Fruit fly (Drosophila melanogaster) whole organism, pupa: ENCODE data around the gene CG3734.

Experiments
- CG10348 ChIP-seq: fragments of 200-800 bp; sonication (Bioruptor generic); IDR thresholded peaks from 2 replicates; pipeline ENCODE4 v1.3.6; 2022; ENCODE audit warnings: missing biosample characterization, missing genetic modification characterization
- CG12605 ChIP-seq: fragments of 200-800 bp; sonication (Bioruptor generic); IDR thresholded peaks from 2 replicates; pipeline ENCODE4 v1.3.6; 2022; ENCODE audit warnings: missing biosample characterization, missing genetic modification characterization
- CG13204 ChIP-seq: fragments of 200-800 bp; sonication (Bioruptor generic); optimal IDR thresholded peaks from 2 replicates; lab custom pipeline; 2018; ENCODE audit warnings: missing biosample characterization, mild to moderate bottlenecking, missing genetic modification characterization, moderate library complexity
- CG14655 ChIP-seq: fragments of 200-800 bp; sonication (Bioruptor generic); optimal IDR thresholded peaks from 3 replicates; lab custom pipeline; 2017; ENCODE audit warnings: mild to moderate bottlenecking, missing biosample characterization, missing genetic modification reagents, missing genetic modification characterization
- CG15710 ChIP-seq: fragments of 200-800 bp; sonication (Bioruptor generic); optimal IDR thresholded peaks from 2 replicates; lab custom pipeline; 2018; ENCODE audit warnings: missing biosample characterization, mild to moderate bottlenecking, missing genetic modification characterization, moderate library complexity
- CG17806 ChIP-seq: fragments of 200-800 bp; sonication (Bioruptor generic); optimal IDR thresholded peaks from 2 replicates; lab custom pipeline; 2018; ENCODE audit warnings: missing biosample characterization, mild to moderate bottlenecking, missing genetic modification characterization, moderate library complexity
- CG32121 ChIP-seq: fragments of 200-800 bp; sonication (Bioruptor generic); IDR thresholded peaks from 2 replicates; pipeline ENCODE4 v1.3.6; 2022; ENCODE audit warnings: missing biosample characterization, missing genetic modification characterization
- CG34367 ChIP-seq: fragments of 200-800 bp; sonication (Bioruptor generic); optimal IDR thresholded peaks from 2 replicates; lab custom pipeline; 2018; ENCODE audit warnings: missing biosample characterization, mild to moderate bottlenecking, missing genetic modification characterization
- CG4496 ChIP-seq: fragments of 200-800 bp; sonication (Bioruptor generic); IDR thresholded peaks from 3 replicates; pipeline ENCODE4 v1.3.6; 2022; ENCODE audit warnings: missing biosample characterization, missing genetic modification characterization
- CG8159 ChIP-seq: fragments of 200-800 bp; sonication (Bioruptor generic); optimal IDR thresholded peaks from 3 replicates; lab custom pipeline; 2018; ENCODE audit warnings: missing biosample characterization, mild to moderate bottlenecking, missing genetic modification characterization, moderate library complexity
- CG8301 ChIP-seq: fragments of 200-800 bp; sonication (Bioruptor generic); optimal IDR thresholded peaks from 2 replicates; lab custom pipeline; 2018; ENCODE audit warnings: missing biosample characterization, mild to moderate bottlenecking, missing genetic modification characterization
- CG9948 ChIP-seq: fragments of 200-800 bp; sonication (Bioruptor generic); optimal IDR thresholded peaks from 2 replicates; lab custom pipeline; 2018; ENCODE audit warnings: missing biosample characterization, mild to moderate bottlenecking, missing genetic modification characterization, moderate library complexity
- D1 ChIP-seq: fragments of 200-800 bp; sonication (Bioruptor generic); optimal IDR thresholded peaks from 2 replicates; lab custom pipeline; 2018; ENCODE audit warnings: missing biosample characterization, mild to moderate bottlenecking, missing genetic modification characterization, moderate library complexity
- EcR ChIP-seq: fragments of 200-800 bp; sonication (Bioruptor generic); optimal IDR thresholded peaks from 3 replicates; lab custom pipeline; 2019; ENCODE audit warnings: missing biosample characterization, missing genetic modification characterization, mild to moderate bottlenecking, moderate library complexity, missing genetic modification reagents
- Ets98B ChIP-seq: fragments of 200-800 bp; sonication (Bioruptor generic); IDR thresholded peaks from 2 replicates; pipeline ENCODE4 v1.3.6; 2022; ENCODE audit warnings: missing biosample characterization, missing genetic modification characterization
- Pif1A ChIP-seq: fragments of 200-800 bp; sonication (Bioruptor generic); optimal IDR thresholded peaks from 3 replicates; lab custom pipeline; 2016; ENCODE audit warnings: missing biosample characterization, missing genetic modification characterization
- Pif1B ChIP-seq: fragments of 200-800 bp; sonication (Bioruptor generic); optimal IDR thresholded peaks from 3 replicates; lab custom pipeline; 2016; ENCODE audit warnings: missing biosample characterization, missing genetic modification characterization
- Snoo ChIP-seq: fragments of 200-800 bp; sonication (Bioruptor generic); optimal IDR thresholded peaks from 3 replicates; lab custom pipeline; 2017; ENCODE audit warnings: missing biosample characterization, mild to moderate bottlenecking, missing genetic modification characterization, inconsistent platforms
- fd96Ca ChIP-seq: fragments of 200-800 bp; sonication (Bioruptor generic); IDR thresholded peaks from 3 replicates; pipeline ENCODE4 v1.3.6; 2022; ENCODE audit warnings: missing biosample characterization, missing genetic modification characterization
- gl ChIP-seq: fragments of 200-800 bp; sonication (Bioruptor generic); optimal IDR thresholded peaks from 2 replicates; lab custom pipeline; 2018; ENCODE audit warnings: missing biosample characterization, mild to moderate bottlenecking, missing genetic modification characterization
- rn ChIP-seq: fragments of 200-800 bp; sonication (Bioruptor generic); IDR thresholded peaks from 2 replicates; pipeline ENCODE4 v1.3.6; 2022; ENCODE audit warnings: missing biosample characterization, missing genetic modification characterization

CG3734 gene

dm6 chr3R:19369060-19369459 lies 18.6 kb upstream of the CG3734 start:
- TF ChIP-seq CG14655 (GFP tag; lab: Kevin White, UChicago) (no peak), CG4496 (no peak), Snoo (tag; lab: Kevin White, UChicago) (no peak), D1 (tag; lab: Kevin White, UChicago) (no peak), CG8301 (no peak), fd96Ca (GFP tag; lab: Robert Waterston, UW) (no peak), CG13204 (GFP tag; lab: Kevin White, UChicago) (no peak), Pif1B (no peak), rn (GFP tag; lab: Robert Waterston, UW) (no peak), CG9948 (tag; lab: Kevin White, UChicago) (no peak), CG8159 (tag; lab: Kevin White, UChicago) (no peak), gl (tag; lab: Kevin White, UChicago) (no peak), CG17806 (tag; lab: Kevin White, UChicago) (no peak), Pif1A (GFP tag; lab: Kevin White, UChicago) (no peak), CG34367 (tag; lab: Kevin White, UChicago) (no peak), CG10348 (no peak), CG32121 (GFP tag; lab: Robert Waterston, UW) (no peak)

dm6 chr3R:19370693-19371092 lies 17.0 kb upstream of the CG3734 start:
- TF ChIP-seq D1 (tag; lab: Kevin White, UChicago) (no peak), EcR (GFP tag; lab: Kevin White, UChicago) (no peak), Ets98B (GFP tag; lab: Robert Waterston, UW) (no peak), CG13204 (GFP tag; lab: Kevin White, UChicago) (no peak), Snoo (tag; lab: Kevin White, UChicago) (no peak), CG32121 (GFP tag; lab: Robert Waterston, UW) (no peak), gl (tag; lab: Kevin White, UChicago) (no peak), CG14655 (GFP tag; lab: Kevin White, UChicago) (no peak), CG15710 (tag; lab: Kevin White, UChicago) (no peak)
- TF ChIP-seq, all 21 proteins: peak for 0

- no peak for TF ChIP-seq gl (tag; lab: Kevin White, UChicago)
- TF ChIP-seq rn (GFP tag; lab: Robert Waterston, UW): no peak
Observed at dm6 chr3R:19374689-19375088, 13.0 kb upstream of the CG3734 start, which contains the start of gene CG3581. CG3581 (minus strand) TSS chr3R:19374789.

- TF ChIP-seq CG8159 (tag; lab: Kevin White, UChicago): no peak
- no peak for TF ChIP-seq CG9948 (tag; lab: Kevin White, UChicago)
- TF ChIP-seq EcR (GFP tag; lab: Kevin White, UChicago): no peak
- TF ChIP-seq gl (tag; lab: Kevin White, UChicago): no peak
- TF ChIP-seq CG12605 (GFP tag; lab: Robert Waterston, UW): no peak
- TF ChIP-seq CG8301: no peak
- no peak for TF ChIP-seq CG34367 (tag; lab: Kevin White, UChicago)
- TF ChIP-seq CG13204 (GFP tag; lab: Kevin White, UChicago): no peak
- no peak for TF ChIP-seq D1 (tag; lab: Kevin White, UChicago)
- TF ChIP-seq CG10348: no peak
- TF ChIP-seq CG14655 (GFP tag; lab: Kevin White, UChicago): no peak
- TF ChIP-seq fd96Ca (GFP tag; lab: Robert Waterston, UW): no peak
- TF ChIP-seq, all 21 proteins: peak for 0
Observed at dm6 chr3R:19375923-19376322, 11.7 kb upstream of the CG3734 start, which contains the start of gene CG31404. CG31404 (minus strand) TSS chr3R:19376023.

- TF ChIP-seq fd96Ca (GFP tag; lab: Robert Waterston, UW) (no peak), CG14655 (GFP tag; lab: Kevin White, UChicago) (no peak), Snoo (tag; lab: Kevin White, UChicago) (no peak), Pif1A (GFP tag; lab: Kevin White, UChicago) (no peak), CG13204 (GFP tag; lab: Kevin White, UChicago) (no peak), CG10348 (no peak), CG17806 (tag; lab: Kevin White, UChicago) (no peak), D1 (tag; lab: Kevin White, UChicago) (no peak), CG32121 (GFP tag; lab: Robert Waterston, UW) (no peak), CG4496 (no peak), EcR (GFP tag; lab: Kevin White, UChicago) (no peak), CG8301 (no peak), CG9948 (tag; lab: Kevin White, UChicago) (no peak), CG12605 (GFP tag; lab: Robert Waterston, UW) (no peak), Ets98B (GFP tag; lab: Robert Waterston, UW) (no peak)
Observed at dm6 chr3R:19377125-19377524, 10.5 kb upstream of the CG3734 start, which contains the start of gene CG31245. CG31245 (minus strand) TSS chr3R:19377225.

dm6 chr3R:19383298-19383697 lies 4.4 kb upstream of the CG3734 start:
- no peak for TF ChIP-seq CG32121 (GFP tag; lab: Robert Waterston, UW)
- TF ChIP-seq CG4496: no peak
- TF ChIP-seq Pif1B: no peak
- no peak for TF ChIP-seq CG10348
- TF ChIP-seq CG14655 (GFP tag; lab: Kevin White, UChicago): peak; percentile 71
- TF ChIP-seq Ets98B (GFP tag; lab: Robert Waterston, UW): no peak
- TF ChIP-seq CG13204 (GFP tag; lab: Kevin White, UChicago): no peak
- TF ChIP-seq Pif1A (GFP tag; lab: Kevin White, UChicago): peak; percentile 23
- no peak for TF ChIP-seq CG9948 (tag; lab: Kevin White, UChicago)
- no peak for TF ChIP-seq gl (tag; lab: Kevin White, UChicago)
- TF ChIP-seq CG8159 (tag; lab: Kevin White, UChicago): peak; percentile 21
- no peak for TF ChIP-seq fd96Ca (GFP tag; lab: Robert Waterston, UW)
- TF ChIP-seq D1 (tag; lab: Kevin White, UChicago): no peak
- TF ChIP-seq rn (GFP tag; lab: Robert Waterston, UW): no peak
- TF ChIP-seq CG34367 (tag; lab: Kevin White, UChicago): no peak
- no peak for TF ChIP-seq CG15710 (tag; lab: Kevin White, UChicago)
